Worm (Caenorhabditis elegans) whole organism, L3 larva: ENCODE data around the gene Y53F4B.23.

Experiments used
- R02D3.7 ChIP-seq: fragments of 150-350 bp; optimal IDR thresholded peaks from 2 replicates; lab custom pipeline; 2014; ENCODE audit warnings: missing biosample characterization, missing genetic modification characterization
- ama-1 ChIP-seq: fragments of 150-350 bp; optimal IDR thresholded peaks from 2 replicates; lab custom pipeline; 2018
- ceh-82 ChIP-seq: fragments of 150-350 bp; optimal IDR thresholded peaks from 2 replicates; lab custom pipeline; 2014; ENCODE audit warnings: missing biosample characterization, missing genetic modification characterization
- fkh-2 ChIP-seq: fragments of 150-350 bp; optimal IDR thresholded peaks from 2 replicates; lab custom pipeline; 2014; ENCODE audit warnings: missing biosample characterization, missing genetic modification reagents, missing genetic modification characterization
- fos-1 ChIP-seq: fragments of 150-350 bp; optimal IDR thresholded peaks from 2 replicates; lab custom pipeline; 2014; ENCODE audit warnings: missing biosample characterization, missing genetic modification characterization
- hmg-11 ChIP-seq: sonication (generic microtip); optimal IDR thresholded peaks from 2 replicates; lab custom pipeline; 2016; ENCODE audit warnings: missing genetic modification characterization, missing compliant biosample characterization
- nhr-28 ChIP-seq: fragments of 150-350 bp; optimal IDR thresholded peaks from 2 replicates; lab custom pipeline; 2014; ENCODE audit warnings: missing biosample characterization, missing genetic modification characterization
- nhr-67 ChIP-seq: fragments of 150-350 bp; optimal IDR thresholded peaks from 2 replicates; lab custom pipeline; 2014; ENCODE audit warnings: missing biosample characterization, missing genetic modification characterization
- nhr-77 ChIP-seq: fragments of 150-350 bp; optimal IDR thresholded peaks from 2 replicates; lab custom pipeline; 2014; ENCODE audit warnings: missing biosample characterization, missing genetic modification characterization
- pha-4 ChIP-seq: fragments of 150-350 bp; optimal IDR thresholded peaks from 2 replicates; lab custom pipeline; 2014; ENCODE audit warnings: missing biosample characterization, missing genetic modification reagents, missing genetic modification characterization
- unc-62 ChIP-seq: fragments of 150-350 bp; sonication (generic microtip); optimal IDR thresholded peaks from 4 replicates; lab custom pipeline; 2014; ENCODE audit warnings: missing biosample characterization, missing genetic modification reagents, missing genetic modification characterization
- ztf-11 ChIP-seq: fragments of 150-350 bp; optimal IDR thresholded peaks from 2 replicates; lab custom pipeline; 2014; ENCODE audit warnings: missing biosample characterization, missing genetic modification characterization
- ztf-4 ChIP-seq: fragments of 150-350 bp; optimal IDR thresholded peaks from 2 replicates; lab custom pipeline; 2014; ENCODE audit warnings: missing biosample characterization, missing genetic modification characterization

- TF ChIP-seq ztf-4 (tag; lab: Kevin White, UChicago) (no peak), nhr-28 (tag; lab: Kevin White, UChicago) (no peak), ztf-11 (tag; lab: Kevin White, UChicago) (no peak), unc-62 (GFP tag; lab: Kevin White, UChicago) (no peak), fos-1 (tag; lab: Kevin White, UChicago) (no peak), ama-1 (lab: Kevin White, UChicago) (no peak), nhr-77 (tag; lab: Kevin White, UChicago) (no peak), R02D3.7 (tag; lab: Kevin White, UChicago) (no peak), ceh-82 (tag; lab: Kevin White, UChicago) (no peak), nhr-67 (tag; lab: Kevin White, UChicago) (no peak), pha-4 (tag; lab: Kevin White, UChicago) (no peak), hmg-11 (tag; lab: Kevin White, UChicago) (no peak), fkh-2 (no peak)
Measured at ce11 chrII:15175643-15176042, 51.3 kb downstream of the Y53F4B.23 start, which contains the start of gene Y53F4B.36.
